Worm (Caenorhabditis elegans): ENCODE measurements around the gene pipp-4P.

The pipp-4P gene

ce11 chrIII:2868416-2868815 is 49.3 kb downstream of the pipp-4P start:
- no peak for TF ChIP-seq F13C5.2 (tag; optimal IDR thresholded peaks at IDR 0.05)
- no peak for TF ChIP-seq B0310.2 (tag; optimal IDR thresholded peaks at IDR 0.05)
- no peak for TF ChIP-seq aly-1 (tag; optimal IDR thresholded peaks at IDR 0.05)
- TF ChIP-seq hmbx-1 (tag; optimal IDR thresholded peaks at IDR 0.05): no peak

- TF ChIP-seq sea-1 (GFP tag; conservative IDR thresholded peaks at IDR 0.05) (no peak), ets-7 (tag; optimal IDR thresholded peaks at IDR 0.05) (no peak), aly-1 (tag; optimal IDR thresholded peaks at IDR 0.05) (no peak), tbx-37 (GFP tag; conservative IDR thresholded peaks at IDR 0.05) (no peak), B0310.2 (tag; optimal IDR thresholded peaks at IDR 0.05) (no peak), tbx-11 (GFP tag; IDR thresholded peaks at IDR 0.05) (no peak), hmg-4 (GFP tag; optimal IDR thresholded peaks at IDR 0.05) (no peak), ceh-13 (GFP tag; optimal IDR thresholded peaks at IDR 0.05) (no peak), scrt-1 (GFP tag; IDR thresholded peaks at IDR 0.05) (no peak), hmbx-1 (tag; optimal IDR thresholded peaks at IDR 0.05) (no peak), F13C5.2 (tag; optimal IDR thresholded peaks at IDR 0.05) (no peak), tra-4 (tag; optimal IDR thresholded peaks at IDR 0.05) (no peak), pes-1 (GFP tag; IDR thresholded peaks at IDR 0.05) (no peak)
Measured at ce11 chrIII:2869033-2869432, 50.0 kb downstream of the pipp-4P start.

- TF ChIP-seq scrt-1 (GFP tag; IDR thresholded peaks at IDR 0.05): no peak
- TF ChIP-seq hmbx-1 (tag; optimal IDR thresholded peaks at IDR 0.05): no peak
- TF ChIP-seq ama-1 (optimal IDR thresholded peaks at IDR 0.05): no peak
- TF ChIP-seq sea-1 (GFP tag; conservative IDR thresholded peaks at IDR 0.05): no peak
- no peak for TF ChIP-seq ceh-13 (GFP tag; optimal IDR thresholded peaks at IDR 0.05)
- no peak for TF ChIP-seq ceh-36 (tag; optimal IDR thresholded peaks at IDR 0.05)
- TF ChIP-seq F13C5.2 (tag; optimal IDR thresholded peaks at IDR 0.05): no peak
- no peak for TF ChIP-seq aly-1 (tag; optimal IDR thresholded peaks at IDR 0.05)
- TF ChIP-seq tra-4 (tag; optimal IDR thresholded peaks at IDR 0.05): no peak
- TF ChIP-seq tbx-11 (GFP tag; IDR thresholded peaks at IDR 0.05): no peak
- no peak for TF ChIP-seq ets-7 (tag; optimal IDR thresholded peaks at IDR 0.05)
- TF ChIP-seq flt-1 (GFP tag; IDR thresholded peaks at IDR 0.05): no peak
- no peak for TF ChIP-seq pes-1 (GFP tag; IDR thresholded peaks at IDR 0.05)
- no peak for TF ChIP-seq hmg-4 (GFP tag; optimal IDR thresholded peaks at IDR 0.05)
- TF ChIP-seq hnd-1 (tag; optimal IDR thresholded peaks at IDR 0.05): no peak
- no peak for TF ChIP-seq B0310.2 (tag; optimal IDR thresholded peaks at IDR 0.05)
- TF ChIP-seq tbx-37 (GFP tag; conservative IDR thresholded peaks at IDR 0.05): no peak
Measured at ce11 chrIII:2869512-2869911, 50.4 kb downstream of the pipp-4P start.

- TF ChIP-seq ets-7 (tag; optimal IDR thresholded peaks at IDR 0.05): no peak
- no peak for TF ChIP-seq ceh-13 (GFP tag; optimal IDR thresholded peaks at IDR 0.05)
- TF ChIP-seq tbx-37 (GFP tag; conservative IDR thresholded peaks at IDR 0.05): no peak
- no peak for TF ChIP-seq flt-1 (GFP tag; IDR thresholded peaks at IDR 0.05)
- TF ChIP-seq pes-1 (GFP tag; IDR thresholded peaks at IDR 0.05): no peak
- no peak for TF ChIP-seq ceh-36 (tag; optimal IDR thresholded peaks at IDR 0.05)
- no peak for TF ChIP-seq aly-1 (tag; optimal IDR thresholded peaks at IDR 0.05)
- no peak for TF ChIP-seq tra-4 (tag; optimal IDR thresholded peaks at IDR 0.05)
- TF ChIP-seq hnd-1 (tag; optimal IDR thresholded peaks at IDR 0.05): no peak
- no peak for TF ChIP-seq sea-1 (GFP tag; conservative IDR thresholded peaks at IDR 0.05)
- no peak for TF ChIP-seq scrt-1 (GFP tag; IDR thresholded peaks at IDR 0.05)
- TF ChIP-seq hmbx-1 (tag; optimal IDR thresholded peaks at IDR 0.05): no peak
- TF ChIP-seq B0310.2 (tag; optimal IDR thresholded peaks at IDR 0.05): no peak
- TF ChIP-seq ama-1 (optimal IDR thresholded peaks at IDR 0.05): no peak
- TF ChIP-seq hmg-4 (GFP tag; optimal IDR thresholded peaks at IDR 0.05): no peak
- no peak for TF ChIP-seq tbx-11 (GFP tag; IDR thresholded peaks at IDR 0.05)
- TF ChIP-seq F13C5.2 (tag; optimal IDR thresholded peaks at IDR 0.05): no peak
Measured at ce11 chrIII:2870228-2870627, 51.1 kb downstream of the pipp-4P start.

DNA sequence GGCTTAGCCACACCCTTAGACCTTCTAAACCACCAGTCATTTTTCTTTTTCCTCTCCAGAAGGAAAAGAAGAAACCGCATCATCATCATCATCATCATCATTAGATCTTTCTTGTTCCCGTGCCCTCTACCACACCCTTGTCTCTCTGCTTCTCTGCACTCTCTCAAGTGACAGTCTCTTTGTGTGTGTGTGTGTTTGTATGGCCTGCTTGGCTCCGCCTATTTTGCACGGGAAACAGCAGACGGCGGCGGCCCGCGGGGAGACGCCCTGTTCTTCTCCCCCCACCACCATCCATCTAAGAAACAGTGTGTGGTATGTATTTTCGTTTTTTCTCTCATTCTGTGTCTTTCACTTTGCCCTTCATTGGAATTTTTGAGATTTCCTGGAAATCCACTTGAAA is 52.7 kb downstream of the pipp-4P start:
- peak; percentile 9 for TF ChIP-seq hmg-4 (GFP tag; optimal IDR thresholded peaks at IDR 0.05)
- TF ChIP-seq hmbx-1 (tag; optimal IDR thresholded peaks at IDR 0.05): no peak

DNA sequence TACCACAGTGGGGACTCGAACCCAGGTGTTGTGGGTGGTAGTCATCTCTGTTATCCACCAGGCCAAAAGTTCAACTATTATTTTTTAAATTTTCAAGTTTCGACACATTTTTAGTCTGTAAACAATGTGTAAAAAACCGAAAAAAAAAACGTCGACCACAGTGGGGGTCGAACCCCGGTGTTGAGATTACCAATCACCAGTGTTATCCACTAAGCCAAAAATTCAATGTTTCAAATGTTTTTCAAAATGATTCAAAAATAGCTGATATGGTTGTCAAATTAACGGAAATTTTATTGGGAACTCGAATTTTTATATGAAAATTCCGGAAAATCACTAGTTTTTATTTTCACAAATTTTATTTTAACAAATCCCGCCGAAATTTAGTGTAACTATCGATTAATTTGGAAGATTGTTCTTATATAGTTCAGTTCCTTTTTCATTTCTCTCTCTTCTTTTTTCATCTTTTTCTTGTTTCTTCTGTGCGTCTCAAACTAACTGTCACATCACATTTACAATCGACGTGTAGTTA is 54.1 kb downstream of the pipp-4P start:
- TF ChIP-seq tbx-11 (GFP tag; IDR thresholded peaks at IDR 0.05) (no peak), hnd-1 (tag; optimal IDR thresholded peaks at IDR 0.05) (no peak), flt-1 (GFP tag; IDR thresholded peaks at IDR 0.05) (no peak), scrt-1 (GFP tag; IDR thresholded peaks at IDR 0.05) (no peak), tbx-37 (GFP tag; conservative IDR thresholded peaks at IDR 0.05) (no peak), ceh-36 (tag; optimal IDR thresholded peaks at IDR 0.05) (no peak), F13C5.2 (tag; optimal IDR thresholded peaks at IDR 0.05) (no peak), ets-7 (tag; optimal IDR thresholded peaks at IDR 0.05) (no peak), pes-1 (GFP tag; IDR thresholded peaks at IDR 0.05) (no peak)

DNA sequence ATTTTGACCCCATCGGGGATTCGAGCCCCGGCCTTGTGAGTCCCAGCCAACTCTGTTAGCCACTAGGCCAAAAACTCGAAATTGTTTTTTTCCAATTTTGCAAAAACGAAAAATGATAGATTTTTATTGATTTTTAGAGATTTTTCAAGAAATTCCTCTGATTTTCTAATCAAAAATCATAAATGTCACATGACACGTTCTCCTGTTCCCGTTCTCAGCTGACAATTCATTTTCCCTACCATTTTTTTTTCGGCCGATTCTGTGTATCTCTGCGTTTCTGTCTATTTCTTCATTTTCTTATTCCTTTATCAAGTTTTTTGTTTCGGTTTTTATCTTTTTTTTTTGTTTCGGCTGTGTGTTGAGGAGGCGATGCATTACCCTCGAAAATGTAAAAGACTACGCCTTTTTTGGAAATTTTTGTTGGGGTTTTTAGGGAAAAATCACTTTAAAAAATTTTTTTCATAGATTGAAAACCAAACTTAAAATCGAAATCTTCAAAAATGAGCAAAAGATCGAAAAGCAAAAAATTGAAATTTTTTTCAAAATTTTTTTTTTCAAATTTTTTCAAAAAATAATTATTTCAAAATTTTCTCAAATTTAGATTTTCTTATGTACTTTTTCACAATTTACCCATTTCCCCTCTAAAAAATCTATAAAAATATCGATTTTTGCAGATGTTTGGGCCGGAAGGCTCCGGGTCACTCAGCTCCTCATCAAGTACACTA is 55.2 kb downstream of the pipp-4P start, which contains the start of gene klf-1:
TSS of gene klf-1 (plus strand) at position 675 of the 725 bp plus-strand sequence.
- TF ChIP-seq tra-4 (tag; optimal IDR thresholded peaks at IDR 0.05) (no peak), ets-7 (tag; optimal IDR thresholded peaks at IDR 0.05) (no peak), sea-1 (GFP tag; conservative IDR thresholded peaks at IDR 0.05) (no peak), pes-1 (GFP tag; IDR thresholded peaks at IDR 0.05) (no peak), flt-1 (GFP tag; IDR thresholded peaks at IDR 0.05) (no peak), aly-1 (tag; optimal IDR thresholded peaks at IDR 0.05) (no peak), F13C5.2 (tag; optimal IDR thresholded peaks at IDR 0.05) (no peak), scrt-1 (GFP tag; IDR thresholded peaks at IDR 0.05) (no peak), hmg-4 (GFP tag; optimal IDR thresholded peaks at IDR 0.05) (no peak), hmbx-1 (tag; optimal IDR thresholded peaks at IDR 0.05) (no peak), hnd-1 (tag; optimal IDR thresholded peaks at IDR 0.05) (no peak), ama-1 (optimal IDR thresholded peaks at IDR 0.05) (no peak), ceh-13 (GFP tag; optimal IDR thresholded peaks at IDR 0.05) (no peak), ceh-36 (tag; optimal IDR thresholded peaks at IDR 0.05) (no peak), tbx-11 (GFP tag; IDR thresholded peaks at IDR 0.05) (no peak)

Measured in whole organism, early embryonic.